Fruit fly (Drosophila melanogaster): ENCODE results near the gene CHMP2B.
A peak's percentile ranks its signal among the peaks of the same experiment; 100 is the strongest.

The CHMP2B gene

dm6 chr3L:5182255-5182993 lies 43.0 kb downstream of the CHMP2B start (continued):
- no peak for TF ChIP-seq sd (tag; optimal IDR thresholded peaks at IDR 0.05)
- TF ChIP-seq CG31388 (GFP tag; optimal IDR thresholded peaks at IDR 0.05), result no peak
- peak; percentile 46 for TF ChIP-seq sisA (GFP tag; IDR thresholded peaks at IDR 0.05)
- TF ChIP-seq sr (GFP tag; IDR thresholded peaks at IDR 0.05), result no peak
- TF ChIP-seq unc-4 (GFP tag; IDR thresholded peaks at IDR 0.05; ENCODE audit: partially characterized antibody), result no peak
- peak; percentile 12 for TF ChIP-seq CG18619 (GFP tag; optimal IDR thresholded peaks at IDR 0.05)
- TF ChIP-seq onecut (GFP tag; IDR thresholded peaks at IDR 0.05), result peak; percentile 26; the same call in 1 of the 2 replicates
- no peak for TF ChIP-seq Ravus (GFP tag; IDR thresholded peaks at IDR 0.05)
- no peak for TF ChIP-seq grn (GFP tag; optimal IDR thresholded peaks at IDR 0.05)
- peak; percentile 85 for TF ChIP-seq sens (GFP tag)
- TF ChIP-seq CG15696 (tag; optimal IDR thresholded peaks at IDR 0.05), result no peak
- peak; percentile 45 for TF ChIP-seq CG17328 (GFP tag; IDR thresholded peaks at IDR 0.05)
- no peak for TF ChIP-seq ro (GFP tag; IDR thresholded peaks at IDR 0.05)
- no peak for TF ChIP-seq Hsf (GFP tag; optimal IDR thresholded peaks at IDR 0.05)
- peak; percentile 82 for TF ChIP-seq pros (GFP tag; optimal IDR thresholded peaks at IDR 0.05)
- no peak for TF ChIP-seq CG12744 (GFP tag; optimal IDR thresholded peaks at IDR 0.05)
- no peak for TF ChIP-seq CG34422 (GFP tag; IDR thresholded peaks at IDR 0.05)
- TF ChIP-seq Adf1 (GFP tag; IDR thresholded peaks at IDR 0.05), result no peak
- TF ChIP-seq CG34376 (GFP tag; optimal IDR thresholded peaks at IDR 0.05), result no peak
- TF ChIP-seq CG16815 (GFP tag; optimal IDR thresholded peaks at IDR 0.05), result no peak
- no peak for TF ChIP-seq CG12155 (GFP tag; optimal IDR thresholded peaks at IDR 0.05)
- TF ChIP-seq CG16813 (GFP tag; IDR thresholded peaks at IDR 0.05; ENCODE audit: partially characterized antibody), result no peak

- TF ChIP-seq Gug (GFP tag; IDR thresholded peaks at IDR 0.05), result no peak
- TF ChIP-seq gfzf (GFP tag; optimal IDR thresholded peaks at IDR 0.05), result no peak
- no peak for TF ChIP-seq unc-4 (GFP tag; IDR thresholded peaks at IDR 0.05; ENCODE audit: partially characterized antibody)
- TF ChIP-seq NC2α (GFP tag; optimal IDR thresholded peaks at IDR 0.05), result no peak
- TF ChIP-seq Atf6 (GFP tag; IDR thresholded peaks at IDR 0.05), result 0 out of 2 replicates have a peak, but pooled peaks have one; percentile 9
- TF ChIP-seq run (tag; optimal IDR thresholded peaks at IDR 0.05), result no peak
- TF ChIP-seq NK7.1 (GFP tag; optimal IDR thresholded peaks at IDR 0.05), result no peak
- no peak for TF ChIP-seq CG15479 (GFP tag; optimal IDR thresholded peaks at IDR 0.05)
- TF ChIP-seq nmo (GFP tag; optimal IDR thresholded peaks at IDR 0.05), result peak; percentile 17
- no peak for TF ChIP-seq Optix (GFP tag; IDR thresholded peaks at IDR 0.05)
- TF ChIP-seq tin (GFP tag; optimal IDR thresholded peaks at IDR 0.05), result peak; percentile 3
- peak; percentile 10 for TF ChIP-seq CG12391 (tag; optimal IDR thresholded peaks at IDR 0.05)
- peak; percentile 3 for TF ChIP-seq Meics (GFP tag; optimal IDR thresholded peaks at IDR 0.05)
- TF ChIP-seq CG17612 (GFP tag; IDR thresholded peaks at IDR 0.05), result no peak
- no peak for TF ChIP-seq Pdp1 (GFP tag; optimal IDR thresholded peaks at IDR 0.05)
- no peak for TF ChIP-seq CG4282 (GFP tag; optimal IDR thresholded peaks at IDR 0.05)
- no peak for TF ChIP-seq CG6689 (GFP tag; IDR thresholded peaks at IDR 0.05)
- no peak for TF ChIP-seq ro (GFP tag; IDR thresholded peaks at IDR 0.05)
- TF ChIP-seq az2 (GFP tag; optimal IDR thresholded peaks at IDR 0.05), result peak; percentile 8
- no peak for TF ChIP-seq CG2875 (GFP tag; optimal IDR thresholded peaks at IDR 0.05)
- 0 out of 2 replicates have a peak, but pooled peaks have one; percentile 21 for TF ChIP-seq slbo (GFP tag; IDR thresholded peaks at IDR 0.05)
- TF ChIP-seq CG4854 (GFP tag; optimal IDR thresholded peaks at IDR 0.05), result no peak
- no peak for TF ChIP-seq CG10209 (GFP tag; optimal IDR thresholded peaks at IDR 0.05)
- no peak for TF ChIP-seq CG18476 (GFP tag; optimal IDR thresholded peaks at IDR 0.05)
- peak; percentile 2 for TF ChIP-seq CG12659 (GFP tag; optimal IDR thresholded peaks at IDR 0.05)
- no peak for TF ChIP-seq CG11696 (GFP tag; IDR thresholded peaks at IDR 0.05)
- 0 out of 3 replicates have a peak, but pooled peaks have one; percentile 30 for TF ChIP-seq dysf (GFP tag; IDR thresholded peaks at IDR 0.05)
- no peak for TF ChIP-seq CG10462 (GFP tag; optimal IDR thresholded peaks at IDR 0.05)
- TF ChIP-seq jumu (GFP tag; optimal IDR thresholded peaks at IDR 0.05), result no peak
These were observed 43.7 kb downstream of the CHMP2B start for dm6 chr3L:5182994-5183566.

Measured in whole organism, embryonic.